Worm (Caenorhabditis elegans) whole organism, young adult: ENCODE measurements around the gene msp-50.

ENCODE experiments used
- B0336.3 ChIP-seq: fragments of 200-800 bp; sonication (Bioruptor generic); IDR thresholded peaks from 2 replicates; pipeline ENCODE4 v1.3.6; 2022; ENCODE audit warnings: missing genetic modification characterization, missing compliant biosample characterization
- D2030.7 ChIP-seq: fragments of 200-800 bp; sonication (Bioruptor generic); IDR thresholded peaks from 2 replicates; pipeline ENCODE4 v1.3.6; 2022; ENCODE audit warnings: missing genetic modification reagents, missing genetic modification characterization, missing compliant biosample characterization
- F10E7.11 ChIP-seq: sonication (generic microtip); optimal IDR thresholded peaks from 2 replicates; lab custom pipeline; 2017; ENCODE audit warnings: mild to moderate bottlenecking, missing genetic modification characterization, moderate library complexity, missing compliant biosample characterization
- F22D6.2 ChIP-seq: sonication (generic microtip); optimal IDR thresholded peaks from 2 replicates; lab custom pipeline; 2016; ENCODE audit warnings: mild to moderate bottlenecking, missing genetic modification characterization, missing compliant biosample characterization
- F37B4.10 ChIP-seq: fragments of 200-800 bp; sonication (Bioruptor generic); IDR thresholded peaks from 2 replicates; pipeline ENCODE4 v1.3.6; 2022; ENCODE audit warnings: missing genetic modification characterization, missing compliant biosample characterization
- F55B11.4 ChIP-seq: sonication (generic microtip); optimal IDR thresholded peaks from 2 replicates; lab custom pipeline; 2016; ENCODE audit warnings: missing compliant biosample characterization, missing genetic modification characterization, borderline replicate concordance; ENCODE audit not compliant: insufficient read depth
- F57A8.1 ChIP-seq: fragments of 200-800 bp; sonication (Bioruptor generic); optimal IDR thresholded peaks from 2 replicates; lab custom pipeline; 2018; ENCODE audit warnings: mild to moderate bottlenecking, missing genetic modification characterization, moderate library complexity, missing compliant biosample characterization
- F57C9.4 ChIP-seq: sonication (generic microtip); optimal IDR thresholded peaks from 2 replicates; lab custom pipeline; 2017; ENCODE audit warnings: mild to moderate bottlenecking, missing genetic modification characterization, missing compliant biosample characterization
- K11D2.4 ChIP-seq: fragments of 200-800 bp; sonication (Bioruptor generic); IDR thresholded peaks from 2 replicates; pipeline ENCODE4 v1.3.6; 2022; ENCODE audit warnings: missing genetic modification reagents, missing genetic modification characterization, missing compliant biosample characterization
- Y95B8A.8 ChIP-seq: fragments of 200-800 bp; sonication (Bioruptor generic); IDR thresholded peaks from 2 replicates; pipeline ENCODE4 v1.3.6; 2022; ENCODE audit warnings: missing genetic modification reagents, missing genetic modification characterization, missing compliant biosample characterization
- ZK185.1 ChIP-seq: sonication (generic microtip); optimal IDR thresholded peaks from 2 replicates; lab custom pipeline; 2016; ENCODE audit warnings: mild to moderate bottlenecking, missing genetic modification characterization, missing compliant biosample characterization; ENCODE audit not compliant: poor library complexity, severe bottlenecking
- akir-1 ChIP-seq: fragments of 200-800 bp; sonication (Bioruptor generic); optimal IDR thresholded peaks from 2 replicates; lab custom pipeline; 2018; ENCODE audit warnings: mild to moderate bottlenecking, missing genetic modification characterization, moderate library complexity, missing compliant biosample characterization
- aptf-3 ChIP-seq: fragments of 200-800 bp; sonication (Bioruptor generic); IDR thresholded peaks from 2 replicates; pipeline ENCODE4 v1.3.6; 2022; ENCODE audit warnings: missing genetic modification characterization, missing compliant biosample characterization
- atf-7 ChIP-seq: sonication (generic microtip); optimal IDR thresholded peaks from 2 replicates; lab custom pipeline; 2017; ENCODE audit warnings: mild to moderate bottlenecking, missing genetic modification characterization, missing compliant biosample characterization
- athp-1 ChIP-seq: sonication (generic microtip); optimal IDR thresholded peaks from 2 replicates; lab custom pipeline; 2017; ENCODE audit warnings: mild to moderate bottlenecking, missing genetic modification characterization, missing compliant biosample characterization
- attf-5 ChIP-seq: fragments of 200-800 bp; sonication (Bioruptor generic); optimal IDR thresholded peaks from 2 replicates; lab custom pipeline; 2018; ENCODE audit warnings: mild to moderate bottlenecking, missing genetic modification characterization, missing compliant biosample characterization
- bed-2 ChIP-seq: fragments of 200-800 bp; sonication (Bioruptor generic); IDR thresholded peaks from 2 replicates; pipeline ENCODE4 v1.3.6; 2022; ENCODE audit warnings: missing genetic modification reagents, missing genetic modification characterization, missing compliant biosample characterization
- cebp-2 ChIP-seq: fragments of 200-800 bp; sonication (Bioruptor generic); IDR thresholded peaks from 2 replicates; pipeline ENCODE4 v1.3.6; 2022; ENCODE audit warnings: missing genetic modification characterization, missing compliant biosample characterization
- ceh-27 ChIP-seq: fragments of 200-800 bp; sonication (Bioruptor generic); optimal IDR thresholded peaks from 2 replicates; lab custom pipeline; 2018; ENCODE audit warnings: mild to moderate bottlenecking, missing genetic modification characterization, moderate library complexity, missing compliant biosample characterization
- ceh-79 ChIP-seq: sonication (generic microtip); optimal IDR thresholded peaks from 2 replicates; lab custom pipeline; 2017; ENCODE audit warnings: mild to moderate bottlenecking, missing genetic modification characterization, missing compliant biosample characterization
- chd-7 ChIP-seq: sonication (generic microtip); optimal IDR thresholded peaks from 2 replicates; lab custom pipeline; 2016; ENCODE audit warnings: mild to moderate bottlenecking, missing genetic modification characterization, moderate library complexity, missing compliant biosample characterization
- die-1 ChIP-seq: sonication (generic microtip); optimal IDR thresholded peaks from 2 replicates; lab custom pipeline; 2016; ENCODE audit warnings: missing genotype, mild to moderate bottlenecking, missing genetic modification characterization, missing compliant biosample characterization
- dox-1 ChIP-seq: fragments of 200-800 bp; sonication (Bioruptor generic); IDR thresholded peaks from 2 replicates; pipeline ENCODE4 v1.3.6; 2022; ENCODE audit warnings: missing genetic modification reagents, missing genetic modification characterization, missing compliant biosample characterization
- dpl-1 ChIP-seq: fragments of 150-350 bp; optimal IDR thresholded peaks from 2 replicates; lab custom pipeline; 2014; ENCODE audit warnings: missing biosample characterization, missing genetic modification reagents, missing genetic modification characterization
- efl-1 ChIP-seq: fragments of 150-350 bp; optimal IDR thresholded peaks from 2 replicates; lab custom pipeline; 2014; ENCODE audit warnings: missing biosample characterization, missing genetic modification reagents, missing genetic modification characterization
- egl-18 ChIP-seq: fragments of 200-800 bp; sonication (Bioruptor generic); IDR thresholded peaks from 2 replicates; pipeline ENCODE4 v1.3.6; 2022; ENCODE audit warnings: missing genetic modification reagents, missing genetic modification characterization, missing compliant biosample characterization
- ekl-4 ChIP-seq: fragments of 200-800 bp; sonication (Bioruptor generic); IDR thresholded peaks from 2 replicates; pipeline ENCODE4 v1.3.6; 2022; ENCODE audit warnings: missing genetic modification reagents, missing genetic modification characterization, missing compliant biosample characterization
- lag-1 ChIP-seq: fragments of 200-800 bp; sonication (Bioruptor generic); IDR thresholded peaks from 2 replicates; pipeline ENCODE4 v1.3.6; 2022; ENCODE audit warnings: missing genetic modification reagents, missing genetic modification characterization, missing compliant biosample characterization
- lsl-1 ChIP-seq: fragments of 200-800 bp; sonication (Bioruptor generic); optimal IDR thresholded peaks from 2 replicates; lab custom pipeline; 2018; ENCODE audit warnings: mild to moderate bottlenecking, missing genetic modification characterization, moderate library complexity, missing compliant biosample characterization
- lsy-27 ChIP-seq: sonication (generic microtip); optimal IDR thresholded peaks from 2 replicates; lab custom pipeline; 2017; ENCODE audit warnings: missing genetic modification characterization, mild to moderate bottlenecking, missing compliant biosample characterization, antibody characterized with exemption, missing genotype, borderline replicate concordance; ENCODE audit not compliant: insufficient read depth
- madf-3 ChIP-seq: fragments of 200-800 bp; sonication (Bioruptor generic); IDR thresholded peaks from 2 replicates; pipeline ENCODE4 v1.3.6; 2022; ENCODE audit warnings: missing genetic modification reagents, missing genetic modification characterization, missing compliant biosample characterization
- madf-6 ChIP-seq: fragments of 200-800 bp; sonication (Bioruptor generic); IDR thresholded peaks from 2 replicates; pipeline ENCODE4 v1.3.6; 2022; ENCODE audit warnings: missing genetic modification reagents, missing genetic modification characterization, missing compliant biosample characterization
- madf-8 ChIP-seq: fragments of 200-800 bp; sonication (Bioruptor generic); conservative IDR thresholded peaks from 2 replicates; pipeline ENCODE4 v1.3.6; 2022; ENCODE audit warnings: missing genetic modification reagents, missing genetic modification characterization, missing compliant biosample characterization
- mel-28 ChIP-seq: sonication (generic microtip); optimal IDR thresholded peaks from 2 replicates; lab custom pipeline; 2016; ENCODE audit warnings: borderline replicate concordance, mild to moderate bottlenecking, missing genetic modification characterization, missing compliant biosample characterization
- nfya-1 ChIP-seq: sonication (generic microtip); optimal IDR thresholded peaks from 2 replicates; lab custom pipeline; 2017; ENCODE audit warnings: antibody characterized with exemption, missing compliant biosample characterization, missing genetic modification characterization, borderline replicate concordance; ENCODE audit not compliant: insufficient read depth
- nfyb-1 ChIP-seq: fragments of 200-800 bp; sonication (Bioruptor generic); IDR thresholded peaks from 2 replicates; pipeline ENCODE4 v1.3.6; 2022; ENCODE audit warnings: missing genetic modification reagents, missing genetic modification characterization, missing compliant biosample characterization
- nhr-80 ChIP-seq: sonication (generic microtip); optimal IDR thresholded peaks from 2 replicates; lab custom pipeline; 2016; ENCODE audit warnings: missing genetic modification characterization, missing compliant biosample characterization
- pbrm-1 ChIP-seq: fragments of 200-800 bp; sonication (Bioruptor generic); IDR thresholded peaks from 2 replicates; pipeline ENCODE4 v1.3.6; 2022; ENCODE audit warnings: missing genetic modification reagents, missing genetic modification characterization, missing compliant biosample characterization
- repo-1 ChIP-seq: sonication (generic microtip); optimal IDR thresholded peaks from 2 replicates; lab custom pipeline; 2017; ENCODE audit warnings: mild to moderate bottlenecking, missing genetic modification characterization, missing compliant biosample characterization
- snpc-3.4 ChIP-seq: sonication (generic microtip); optimal IDR thresholded peaks from 2 replicates; lab custom pipeline; 2017; ENCODE audit warnings: missing genetic modification characterization, mild to moderate bottlenecking, missing compliant biosample characterization, antibody characterized with exemption, moderate library complexity, missing genotype, missing genetic modification reagents
- snpc-4 ChIP-seq, 5 experiments: fragments of 150-350 bp in 1 of 5; sonication (generic microtip) in 4 of 5; optimal IDR thresholded peaks; 2 replicates each; lab custom pipeline; 2014 to 2018; ENCODE audit warnings: missing genetic modification characterization in 5 of 5, missing biosample characterization in 3 of 5, antibody characterized with exemption in 2 of 5, mild to moderate bottlenecking in 2 of 5, missing compliant biosample characterization in 2 of 5, missing genotype in 2 of 5, moderate library complexity in 2 of 5, missing genetic modification reagents in 1 of 5
- tbp1 ChIP-seq: fragments of 200-800 bp; sonication (Bioruptor generic); optimal IDR thresholded peaks from 2 replicates; lab custom pipeline; 2018; ENCODE audit warnings: mild to moderate bottlenecking, missing genetic modification characterization, missing compliant biosample characterization
- zfh-2 ChIP-seq: fragments of 200-800 bp; sonication (Bioruptor generic); conservative IDR thresholded peaks from 2 replicates; pipeline ENCODE4 v1.3.6; 2022; ENCODE audit warnings: missing genetic modification reagents, missing genetic modification characterization, missing compliant biosample characterization
- zim-3 ChIP-seq: sonication (generic microtip); optimal IDR thresholded peaks from 2 replicates; lab custom pipeline; 2017; ENCODE audit warnings: mild to moderate bottlenecking, missing genetic modification characterization, moderate library complexity, missing compliant biosample characterization
- ztf-22 ChIP-seq: fragments of 200-800 bp; sonication (Bioruptor generic); optimal IDR thresholded peaks from 2 replicates; lab custom pipeline; 2018; ENCODE audit warnings: mild to moderate bottlenecking, missing genetic modification characterization, moderate library complexity, missing compliant biosample characterization
- ztf-25 ChIP-seq: fragments of 200-800 bp; sonication (Bioruptor generic); IDR thresholded peaks from 2 replicates; pipeline ENCODE4 v1.3.6; 2022; ENCODE audit warnings: missing genetic modification reagents, missing genetic modification characterization, missing compliant biosample characterization
- ztf-3 ChIP-seq: fragments of 200-800 bp; sonication (Bioruptor generic); optimal IDR thresholded peaks from 2 replicates; lab custom pipeline; 2018; ENCODE audit warnings: mild to moderate bottlenecking, missing genetic modification characterization, missing compliant biosample characterization

The msp-50 gene

DNA sequence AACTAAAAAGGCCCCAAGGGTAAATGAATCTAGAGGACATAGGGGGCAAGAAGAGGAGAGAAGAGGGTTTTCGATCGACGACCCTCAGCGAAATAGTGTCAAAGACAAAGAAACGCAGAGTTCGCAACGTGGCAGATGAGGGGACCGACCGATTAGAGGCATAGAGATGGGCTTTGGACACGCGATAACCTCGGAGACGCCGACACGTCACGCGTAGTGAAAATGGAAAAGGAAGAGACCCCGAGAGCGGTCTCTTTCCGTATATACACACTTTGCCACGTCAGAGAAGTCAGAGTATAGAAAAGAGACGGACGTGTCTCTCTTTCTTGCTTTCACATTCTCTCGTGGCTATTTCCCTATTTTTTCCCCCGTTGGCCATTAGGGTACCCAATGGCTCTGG lies 18.1 kb upstream of the msp-50 start (continued):
- TF ChIP-seq F22D6.2 (no peak), ekl-4 (GFP tag; lab: Robert Waterston, UW) (no peak), attf-5 (GFP tag; lab: Kevin White, UChicago) (peak; percentile 75), snpc-3.4 (tag; lab: Kevin White, UChicago) (no peak), lag-1 (GFP tag; lab: Robert Waterston, UW) (no peak), ztf-25 (GFP tag; lab: Robert Waterston, UW) (no peak), atf-7 (tag; lab: Kevin White, UChicago) (peak; percentile 26), K11D2.4 (peak; percentile 31; the same call in 1 of the 2 replicates), bed-2 (no peak), chd-7 (peak; percentile 70), F55B11.4 (no peak), tbp1 (GFP tag; lab: Kevin White, UChicago) (peak; percentile 25), B0336.3 (peak; percentile 42; the same call in 1 of the 2 replicates), F57A8.1 (GFP tag; lab: Kevin White, UChicago) (no peak), akir-1 (GFP tag; lab: Kevin White, UChicago) (no peak), madf-8 (GFP tag; lab: Robert Waterston, UW) (no peak), ceh-27 (peak; percentile 40), zfh-2 (GFP tag; lab: Robert Waterston, UW) (peak; percentile 92), lsy-27 (tag; lab: Kevin White, UChicago) (no peak), nfyb-1 (GFP tag; lab: Robert Waterston, UW) (peak; percentile 81), madf-3 (no peak), snpc-4 (GFP tag; optimal IDR thresholded peaks at IDR 0.05; lab: Kevin White, UChicago) (no peak), snpc-4 (tag; optimal IDR thresholded peaks at IDR 0.05; lab: Kevin White, UChicago) (peak in 3 of 4 experiments; percentile 31 to 54 (median 38)), Y95B8A.8 (GFP tag; lab: Robert Waterston, UW) (no peak), ztf-22 (GFP tag; lab: Kevin White, UChicago) (no peak), ZK185.1 (tag; lab: Kevin White, UChicago) (peak; percentile 47), madf-6 (no peak), F37B4.10 (GFP tag; lab: Robert Waterston, UW) (no peak), cebp-2 (GFP tag; lab: Robert Waterston, UW) (no peak), nhr-80 (tag; lab: Kevin White, UChicago) (peak; percentile 1), lsl-1 (GFP tag; lab: Kevin White, UChicago) (no peak), egl-18 (GFP tag; lab: Robert Waterston, UW) (no peak)

DNA sequence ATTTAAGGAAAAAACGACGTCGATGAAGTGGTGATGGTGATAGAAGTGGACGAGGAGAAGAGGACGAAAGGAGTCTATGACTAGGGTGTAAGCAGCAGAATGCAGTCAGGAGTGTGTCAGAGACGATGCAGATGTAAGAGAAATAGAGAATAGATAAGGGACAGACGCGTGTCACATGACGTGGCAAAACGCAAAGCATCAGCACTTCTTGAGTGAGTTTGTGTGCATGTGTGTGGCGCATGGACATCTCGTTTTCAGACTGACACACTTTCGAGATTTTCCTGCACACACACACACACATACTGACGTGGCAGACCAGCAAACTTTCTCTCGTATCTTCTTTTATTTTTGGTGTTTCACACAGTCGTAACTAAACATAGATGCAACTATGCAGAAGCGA lies 17.1 kb upstream of the msp-50 start:
- TF ChIP-seq ztf-3 (GFP tag; lab: Kevin White, UChicago) (no peak), aptf-3 (GFP tag; lab: Robert Waterston, UW) (no peak), repo-1 (tag; lab: Kevin White, UChicago) (peak; percentile 61), F37B4.10 (GFP tag; lab: Robert Waterston, UW) (no peak), efl-1 (GFP tag; lab: Kevin White, UChicago) (no peak), die-1 (tag; lab: Kevin White, UChicago) (no peak), athp-1 (tag; lab: Kevin White, UChicago) (no peak), dpl-1 (GFP tag; lab: Kevin White, UChicago) (no peak), D2030.7 (no peak), zim-3 (tag; lab: Kevin White, UChicago) (no peak), F57C9.4 (tag; lab: Kevin White, UChicago) (no peak), snpc-4 (GFP tag; optimal IDR thresholded peaks at IDR 0.05; lab: Kevin White, UChicago) (no peak), snpc-4 (tag; optimal IDR thresholded peaks at IDR 0.05; lab: Kevin White, UChicago) (peak in 3 of 4 experiments; percentile 19 to 56 (median 29)), nfya-1 (tag; lab: Kevin White, UChicago) (no peak), B0336.3 (no peak; the same call in 1 of the 2 replicates), dox-1 (peak; percentile 52; the same call in 1 of the 2 replicates), ceh-79 (tag; lab: Kevin White, UChicago) (no peak), snpc-3.4 (tag; lab: Kevin White, UChicago) (no peak), pbrm-1 (GFP tag; lab: Robert Waterston, UW) (peak; percentile 43; the same call in 1 of the 2 replicates), madf-6 (peak; percentile 20; the same call in 1 of the 2 replicates), F10E7.11 (tag; lab: Kevin White, UChicago) (no peak), mel-28 (tag; lab: Kevin White, UChicago) (no peak)
